Worm (Caenorhabditis elegans) whole organism, late embryonic: ENCODE data around the gene F38A5.8.
A peak's percentile ranks its signal among the peaks of the same experiment; 100 is the strongest.

ENCODE experiments used
- F13H6.1 ChIP-seq: sonication (generic microtip); optimal IDR thresholded peaks from 2 replicates; lab custom pipeline; 2016; ENCODE audit warnings: missing genetic modification characterization, missing compliant biosample characterization
- Y22D7AL.16 ChIP-seq: sonication (generic microtip); optimal IDR thresholded peaks from 2 replicates; lab custom pipeline; 2016; ENCODE audit warnings: missing genetic modification characterization, missing compliant biosample characterization
- ahr-1 ChIP-seq: sonication (generic microtip); optimal IDR thresholded peaks from 2 replicates; lab custom pipeline; 2016; ENCODE audit warnings: missing genetic modification characterization, missing compliant biosample characterization
- ama-1 ChIP-seq: fragments of 150-350 bp; optimal IDR thresholded peaks from 2 replicates; lab custom pipeline; 2014
- ceh-14 ChIP-seq: sonication (generic microtip); optimal IDR thresholded peaks from 2 replicates; lab custom pipeline; 2016; ENCODE audit warnings: missing genotype, missing genetic modification characterization, missing compliant biosample characterization
- ceh-2 ChIP-seq: sonication (generic microtip); optimal IDR thresholded peaks from 2 replicates; lab custom pipeline; 2016; ENCODE audit warnings: missing genotype, missing genetic modification characterization, missing compliant biosample characterization
- ceh-22 ChIP-seq: sonication (generic microtip); optimal IDR thresholded peaks from 2 replicates; lab custom pipeline; 2017; ENCODE audit warnings: missing biosample characterization, missing genetic modification characterization
- ceh-31 ChIP-seq: sonication (generic microtip); optimal IDR thresholded peaks from 2 replicates; lab custom pipeline; 2016; ENCODE audit warnings: missing genetic modification characterization, missing compliant biosample characterization
- ceh-34 ChIP-seq: sonication (generic microtip); optimal IDR thresholded peaks from 2 replicates; lab custom pipeline; 2016; ENCODE audit warnings: mild to moderate bottlenecking, missing genetic modification characterization, missing compliant biosample characterization
- ceh-45 ChIP-seq: fragments of 200-800 bp; sonication (Bioruptor generic); IDR thresholded peaks from 2 replicates; pipeline ENCODE4 v1.3.6; 2022; ENCODE audit warnings: missing genetic modification reagents, missing genetic modification characterization, missing compliant biosample characterization
- ceh-6 ChIP-seq: fragments of 200-800 bp; sonication (Bioruptor generic); optimal IDR thresholded peaks from 2 replicates; lab custom pipeline; 2018; ENCODE audit warnings: mild to moderate bottlenecking, missing genetic modification characterization, missing compliant biosample characterization
- ceh-9 ChIP-seq: sonication (generic microtip); optimal IDR thresholded peaks from 2 replicates; lab custom pipeline; 2016; ENCODE audit warnings: mild to moderate bottlenecking, missing genetic modification characterization, inconsistent platforms, missing compliant biosample characterization
- elt-2 ChIP-seq: sonication (generic microtip); optimal IDR thresholded peaks from 2 replicates; lab custom pipeline; 2016; ENCODE audit warnings: missing genetic modification reagents, missing genetic modification characterization, missing compliant biosample characterization
- elt-4 ChIP-seq: sonication (generic microtip); optimal IDR thresholded peaks from 2 replicates; lab custom pipeline; 2016; ENCODE audit warnings: missing genetic modification characterization, missing compliant biosample characterization
- ets-4 ChIP-seq: sonication (generic microtip); optimal IDR thresholded peaks from 2 replicates; lab custom pipeline; 2016; ENCODE audit warnings: missing genetic modification characterization, missing compliant biosample characterization
- eyg-1 ChIP-seq: sonication (generic microtip); optimal IDR thresholded peaks from 2 replicates; lab custom pipeline; 2016; ENCODE audit warnings: missing genotype, missing genetic modification characterization, missing compliant biosample characterization
- fax-1 ChIP-seq: sonication (generic microtip); optimal IDR thresholded peaks from 2 replicates; lab custom pipeline; 2016; ENCODE audit warnings: missing genotype, missing genetic modification characterization, missing compliant biosample characterization
- gmeb-2 ChIP-seq: sonication (generic microtip); optimal IDR thresholded peaks from 2 replicates; lab custom pipeline; 2016; ENCODE audit warnings: missing genetic modification characterization, inconsistent platforms, missing compliant biosample characterization
- hlh-30 ChIP-seq: sonication (generic microtip); optimal IDR thresholded peaks from 2 replicates; lab custom pipeline; 2017; ENCODE audit warnings: antibody characterized with exemption, missing genetic modification characterization, missing compliant biosample characterization; ENCODE audit not compliant: insufficient read depth
- mec-3 ChIP-seq: sonication (generic microtip); optimal IDR thresholded peaks from 2 replicates; lab custom pipeline; 2016; ENCODE audit warnings: borderline replicate concordance, missing genetic modification characterization, missing compliant biosample characterization
- nfya-1 ChIP-seq: sonication (generic microtip); optimal IDR thresholded peaks from 2 replicates; lab custom pipeline; 2017; ENCODE audit warnings: missing genetic modification characterization, mild to moderate bottlenecking, missing compliant biosample characterization, antibody characterized with exemption, moderate library complexity
- nhr-11 ChIP-seq: fragments of 150-350 bp; optimal IDR thresholded peaks from 2 replicates; lab custom pipeline; 2014; ENCODE audit warnings: missing biosample characterization, missing genetic modification characterization
- npax-4 ChIP-seq: sonication (generic microtip); optimal IDR thresholded peaks from 2 replicates; lab custom pipeline; 2016; ENCODE audit warnings: missing genetic modification characterization, missing compliant biosample characterization
- pag-3 ChIP-seq: sonication (generic microtip); optimal IDR thresholded peaks from 2 replicates; lab custom pipeline; 2016; ENCODE audit warnings: missing compliant biosample characterization, missing genetic modification characterization, borderline replicate concordance
- pat-9 ChIP-seq: fragments of 200-800 bp; sonication (Bioruptor generic); optimal IDR thresholded peaks from 2 replicates; lab custom pipeline; 2018; ENCODE audit warnings: mild to moderate bottlenecking, missing genetic modification characterization, moderate library complexity, missing compliant biosample characterization
- pax-1 ChIP-seq: fragments of 150-350 bp; optimal IDR thresholded peaks from 2 replicates; lab custom pipeline; 2014; ENCODE audit warnings: missing biosample characterization, missing genetic modification characterization
- pha-2 ChIP-seq: sonication (generic microtip); optimal IDR thresholded peaks from 2 replicates; lab custom pipeline; 2017; ENCODE audit warnings: mild to moderate bottlenecking, missing genetic modification characterization, missing compliant biosample characterization
- pha-4 ChIP-seq: fragments of 150-350 bp; optimal IDR thresholded peaks from 2 replicates; lab custom pipeline; 2018; ENCODE audit warnings: missing biosample characterization, missing genetic modification reagents, missing genetic modification characterization
- pros-1 ChIP-seq: fragments of 150-350 bp; optimal IDR thresholded peaks from 2 replicates; lab custom pipeline; 2014; ENCODE audit warnings: missing biosample characterization, missing genetic modification reagents, missing genetic modification characterization
- ref-2 ChIP-seq: sonication (generic microtip); optimal IDR thresholded peaks from 2 replicates; lab custom pipeline; 2016; ENCODE audit warnings: missing genetic modification characterization, missing compliant biosample characterization
- rnt-1 ChIP-seq: sonication (generic microtip); optimal IDR thresholded peaks from 2 replicates; lab custom pipeline; 2016; ENCODE audit warnings: missing genetic modification characterization, missing compliant biosample characterization
- sdc-2 ChIP-seq: sonication (generic microtip); optimal IDR thresholded peaks from 2 replicates; lab custom pipeline; 2016; ENCODE audit warnings: missing genotype, missing genetic modification characterization, missing compliant biosample characterization
- sox-4 ChIP-seq: sonication (generic microtip); optimal IDR thresholded peaks from 2 replicates; lab custom pipeline; 2017; ENCODE audit warnings: mild to moderate bottlenecking, missing genetic modification characterization, inconsistent platforms, missing compliant biosample characterization
- syd-9 ChIP-seq: sonication (generic microtip); optimal IDR thresholded peaks from 2 replicates; lab custom pipeline; 2016; ENCODE audit warnings: mild to moderate bottlenecking, missing genetic modification characterization, moderate library complexity, missing compliant biosample characterization
- tbx-7 ChIP-seq: sonication (generic microtip); optimal IDR thresholded peaks from 2 replicates; lab custom pipeline; 2016; ENCODE audit warnings: missing genotype, missing genetic modification characterization, missing compliant biosample characterization
- ttx-3 ChIP-seq: sonication (generic microtip); optimal IDR thresholded peaks from 2 replicates; lab custom pipeline; 2016; ENCODE audit warnings: missing genetic modification reagents, missing genetic modification characterization, missing compliant biosample characterization
- unc-55 ChIP-seq: sonication (generic microtip); optimal IDR thresholded peaks from 2 replicates; lab custom pipeline; 2017; ENCODE audit warnings: missing biosample characterization, missing genetic modification reagents, missing genetic modification characterization
- unc-86 ChIP-seq: sonication (generic microtip); optimal IDR thresholded peaks from 2 replicates; lab custom pipeline; 2016; ENCODE audit warnings: missing genetic modification characterization, missing compliant biosample characterization
- zip-5 ChIP-seq: sonication (generic microtip); optimal IDR thresholded peaks from 2 replicates; lab custom pipeline; 2016; ENCODE audit warnings: missing genetic modification characterization, missing compliant biosample characterization
- ztf-16 ChIP-seq: sonication (generic microtip); optimal IDR thresholded peaks from 2 replicates; lab custom pipeline; 2017; ENCODE audit warnings: missing genetic modification characterization, missing compliant biosample characterization

The F38A5.8 gene

DNA sequence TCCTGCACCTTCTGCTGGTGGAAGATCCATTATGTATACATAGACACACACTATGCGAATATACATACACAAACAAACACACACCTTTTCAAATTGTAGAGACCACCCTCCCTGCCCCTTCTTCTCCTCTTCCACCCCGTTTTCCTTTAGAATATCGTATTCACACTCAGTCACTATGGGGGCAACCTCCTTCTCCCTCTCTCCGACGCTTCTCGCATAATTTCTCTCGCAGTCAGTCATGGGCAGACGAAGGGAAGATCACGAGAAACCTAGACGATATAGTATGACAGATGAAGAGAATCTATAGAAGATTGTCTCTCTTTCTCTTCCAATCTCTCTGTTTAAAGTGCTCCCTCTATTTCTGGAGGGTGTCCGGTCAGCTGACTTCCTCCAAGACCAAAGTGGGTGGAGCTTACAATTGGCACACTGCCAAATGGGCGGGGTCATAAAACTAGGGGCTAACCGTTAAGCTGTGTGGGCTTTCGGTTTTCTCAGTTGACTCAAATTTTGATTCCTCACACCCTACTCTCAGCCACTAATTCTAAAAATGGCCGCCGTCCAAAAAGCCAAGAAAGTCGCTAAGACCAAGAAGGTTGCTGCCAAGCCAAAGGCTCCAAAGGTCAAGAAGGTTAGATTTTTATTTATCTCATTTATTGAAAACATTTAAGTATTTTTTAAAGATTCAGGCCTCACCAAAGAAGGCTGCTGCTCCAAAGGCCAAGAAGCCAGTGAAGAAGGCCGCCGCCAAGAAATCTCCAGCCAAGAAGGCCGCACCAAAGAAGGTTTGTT, 46.5 kb downstream of the F38A5.8 start, which contains the start of gene hil-7 (continued):
- TF ChIP-seq ceh-9 (tag; lab: Kevin White, UChicago) (no peak), ttx-3 (no peak), F13H6.1 (tag; lab: Kevin White, UChicago) (peak; percentile 28), tbx-7 (tag; lab: Kevin White, UChicago) (no peak), ceh-14 (tag; lab: Kevin White, UChicago) (no peak), zip-5 (tag; lab: Kevin White, UChicago) (no peak), unc-86 (peak; percentile 47), ceh-6 (GFP tag; lab: Kevin White, UChicago) (peak; percentile 58), Y22D7AL.16 (tag; lab: Kevin White, UChicago) (no peak), ceh-22 (tag; lab: Kevin White, UChicago) (peak; percentile 82), gmeb-2 (no peak), nfya-1 (tag; lab: Kevin White, UChicago) (peak; percentile 94), nhr-11 (tag; lab: Kevin White, UChicago) (no peak), unc-55 (GFP tag; lab: Kevin White, UChicago) (peak; percentile 97), rnt-1 (tag; lab: Kevin White, UChicago) (peak; percentile 72), syd-9 (tag; lab: Kevin White, UChicago) (peak; percentile 59), npax-4 (tag; lab: Kevin White, UChicago) (no peak), pha-2 (tag; lab: Kevin White, UChicago) (peak; percentile 51)

ce11 chrIV:6646905-6647304, 47.4 kb downstream of the F38A5.8 start:
- no peak for TF ChIP-seq pat-9 (tag; lab: Kevin White, UChicago)
- no peak for TF ChIP-seq pha-2 (tag; lab: Kevin White, UChicago)
- TF ChIP-seq mec-3 (tag; lab: Kevin White, UChicago), result no peak
- TF ChIP-seq eyg-1 (tag; lab: Kevin White, UChicago), result no peak
- TF ChIP-seq unc-86, result no peak
- TF ChIP-seq ztf-16 (tag; lab: Kevin White, UChicago), result no peak
- TF ChIP-seq ceh-2 (tag; lab: Kevin White, UChicago), result no peak
- no peak for TF ChIP-seq fax-1
- no peak for TF ChIP-seq elt-2 (tag; lab: Kevin White, UChicago)
- TF ChIP-seq ceh-31, result peak; percentile 12
- TF ChIP-seq nfya-1 (tag; lab: Kevin White, UChicago), result no peak
- no peak for TF ChIP-seq pha-4
- TF ChIP-seq pax-1 (tag; lab: Kevin White, UChicago), result no peak
- TF ChIP-seq F13H6.1 (tag; lab: Kevin White, UChicago), result no peak
- no peak for TF ChIP-seq Y22D7AL.16 (tag; lab: Kevin White, UChicago)
- TF ChIP-seq pros-1, result peak; percentile 42
- TF ChIP-seq elt-4 (tag; lab: Kevin White, UChicago), result no peak
- TF ChIP-seq ets-4 (tag; lab: Kevin White, UChicago), result no peak
- TF ChIP-seq sdc-2 (tag; lab: Kevin White, UChicago), result no peak
- no peak for TF ChIP-seq ceh-45 (GFP tag; lab: Robert Waterston, UW)
- no peak for TF ChIP-seq hlh-30 (tag; lab: Kevin White, UChicago)
- TF ChIP-seq rnt-1 (tag; lab: Kevin White, UChicago), result peak; percentile 12
- TF ChIP-seq ref-2 (tag; lab: Kevin White, UChicago), result no peak
- no peak for TF ChIP-seq ceh-34 (tag; lab: Kevin White, UChicago)
- TF ChIP-seq ama-1 (lab: Kevin White, UChicago), result peak; percentile 93
- TF ChIP-seq pag-3 (tag; lab: Kevin White, UChicago), result no peak
- TF ChIP-seq ceh-6 (GFP tag; lab: Kevin White, UChicago), result no peak
- no peak for TF ChIP-seq sox-4 (tag; lab: Kevin White, UChicago)
- no peak for TF ChIP-seq ahr-1
